Worm (Caenorhabditis elegans): ENCODE measurements around the gene cogc-6.
A peak's percentile ranks its signal among the peaks of the same experiment; 100 is the strongest.

The cogc-6 gene

DNA sequence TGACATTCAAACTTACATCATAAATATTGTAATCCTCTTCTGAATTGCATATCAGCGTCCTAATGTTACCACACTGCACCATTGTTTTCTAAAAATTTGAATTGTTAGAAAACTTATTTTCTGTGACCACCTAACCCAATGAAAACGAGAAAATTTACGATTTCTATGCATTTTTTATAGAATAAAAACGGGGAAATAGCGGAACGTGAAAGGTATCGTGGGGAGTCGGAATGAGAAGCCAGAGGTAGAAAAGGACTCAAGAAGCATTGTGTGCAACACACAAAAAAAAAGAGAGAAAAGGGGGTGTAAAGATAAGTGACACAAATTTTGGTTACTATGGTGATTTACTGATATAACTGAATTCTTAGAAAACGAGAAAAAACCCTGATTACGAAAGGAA lies 29.1 kb upstream of the cogc-6 start, which contains the start of gene C16D9.6:
TSS of gene C16D9.6 (minus strand) at position 101 of the 400 bp plus-strand sequence.
- no peak for TF ChIP-seq blmp-1 (tag; optimal IDR thresholded peaks at IDR 0.05; ENCODE audit: insufficient read depth)
- TF ChIP-seq ztf-11 (tag; optimal IDR thresholded peaks at IDR 0.05), result no peak
- TF ChIP-seq ztf-1 (GFP tag; conservative IDR thresholded peaks at IDR 0.05), result no peak
- no peak for TF ChIP-seq nhr-21 (tag; optimal IDR thresholded peaks at IDR 0.05)
- no peak for TF ChIP-seq nhr-10 (tag; optimal IDR thresholded peaks at IDR 0.05)
- TF ChIP-seq egl-27 (tag; optimal IDR thresholded peaks at IDR 0.05), result no peak
- TF ChIP-seq sma-3 (GFP tag; optimal IDR thresholded peaks at IDR 0.05), result no peak
- no peak for TF ChIP-seq unc-62 (GFP tag; optimal IDR thresholded peaks at IDR 0.05)

DNA sequence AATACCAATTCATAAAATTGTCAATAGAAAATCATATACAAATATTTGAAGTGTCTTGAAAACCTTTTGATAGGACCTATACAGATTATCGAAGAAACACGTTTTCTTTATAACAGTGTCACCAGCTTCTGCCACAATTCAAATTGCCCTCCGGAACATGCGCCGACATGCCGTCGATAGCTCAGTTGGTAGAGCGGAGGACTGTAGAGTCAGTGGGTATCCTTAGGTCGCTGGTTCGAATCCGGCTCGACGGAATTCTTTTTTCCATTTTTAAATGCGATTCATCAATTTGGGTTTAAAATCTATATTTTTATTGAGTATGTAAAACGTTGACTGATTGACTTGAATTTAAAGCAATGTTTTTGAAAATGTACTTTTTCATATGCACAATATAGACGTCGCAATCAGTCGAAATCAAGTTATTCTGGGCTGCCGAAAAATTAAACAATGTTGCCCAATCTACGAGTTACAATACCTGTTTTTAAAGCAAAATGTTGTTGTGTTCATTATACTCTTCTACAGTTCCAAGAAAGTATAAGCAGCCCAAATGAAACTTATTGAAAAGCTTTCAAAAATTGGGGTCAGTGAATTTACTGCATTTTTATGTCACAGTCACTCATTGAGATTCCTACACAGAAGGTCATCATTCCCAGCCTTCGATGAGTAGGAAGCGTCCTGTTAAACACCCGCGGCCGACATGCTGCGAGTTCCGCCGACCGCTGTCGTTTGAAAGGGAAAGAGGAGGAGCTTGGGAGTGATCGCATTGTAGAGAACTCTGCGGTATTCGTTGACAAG lies 26.4 kb upstream of the cogc-6 start:
- peak; percentile 30 for TF ChIP-seq nhr-237 (tag; optimal IDR thresholded peaks at IDR 0.05)
- TF ChIP-seq ceh-16 (tag; optimal IDR thresholded peaks at IDR 0.05), result peak; percentile 2
- peak; percentile 65 for TF ChIP-seq lin-13 (GFP tag; optimal IDR thresholded peaks at IDR 0.05)
- TF ChIP-seq aly-2 (tag; optimal IDR thresholded peaks at IDR 0.05), result no peak
- no peak for TF ChIP-seq nhr-11 (tag; optimal IDR thresholded peaks at IDR 0.05)
- peak; percentile 61 for TF ChIP-seq egl-27 (tag; optimal IDR thresholded peaks at IDR 0.05)
- no peak for TF ChIP-seq ceh-82 (tag; optimal IDR thresholded peaks at IDR 0.05)
- peak; percentile 51 for TF ChIP-seq nhr-129 (tag; optimal IDR thresholded peaks at IDR 0.05)
- peak; percentile 85 for TF ChIP-seq sma-9 (GFP tag; optimal IDR thresholded peaks at IDR 0.05)
- no peak for TF ChIP-seq sma-9 (tag; optimal IDR thresholded peaks at IDR 0.05)
- peak; percentile 3 for TF ChIP-seq nhr-77 (tag; optimal IDR thresholded peaks at IDR 0.05)
- TF ChIP-seq zag-1 (tag; optimal IDR thresholded peaks at IDR 0.05), result no peak
- no peak for TF ChIP-seq mbf-1 (tag; optimal IDR thresholded peaks at IDR 0.05)
- TF ChIP-seq sma-3 (GFP tag; optimal IDR thresholded peaks at IDR 0.05), result peak; percentile 92
- no peak for TF ChIP-seq peb-1 (tag; optimal IDR thresholded peaks at IDR 0.05)
- TF ChIP-seq C34F6.9 (tag; optimal IDR thresholded peaks at IDR 0.05), result peak; percentile 23
- peak; percentile 97 for TF ChIP-seq ama-1 (optimal IDR thresholded peaks at IDR 0.05)
- no peak for TF ChIP-seq ZK546.5 (tag; optimal IDR thresholded peaks at IDR 0.05)
- TF ChIP-seq mdl-1 (tag; optimal IDR thresholded peaks at IDR 0.05), result peak; percentile 17 to 42
- TF ChIP-seq sem-4 (tag; optimal IDR thresholded peaks at IDR 0.05), result peak; percentile 37
- no peak for TF ChIP-seq nhr-6 (tag; optimal IDR thresholded peaks at IDR 0.05)
- TF ChIP-seq nhr-23 (tag; optimal IDR thresholded peaks at IDR 0.05), result no peak
- no peak for TF ChIP-seq dmd-4 (tag; optimal IDR thresholded peaks at IDR 0.05)
- peak; percentile 77 for TF ChIP-seq nhr-21 (tag; optimal IDR thresholded peaks at IDR 0.05)
- peak; percentile 19 for TF ChIP-seq mab-5 (tag; optimal IDR thresholded peaks at IDR 0.05)
- TF ChIP-seq Y55F3AM.14 (GFP tag; optimal IDR thresholded peaks at IDR 0.05), result no peak
- TF ChIP-seq nhr-10 (tag; optimal IDR thresholded peaks at IDR 0.05), result no peak
- no peak for TF ChIP-seq elt-1 (tag; optimal IDR thresholded peaks at IDR 0.05)
- no peak for TF ChIP-seq lin-11 (tag; optimal IDR thresholded peaks at IDR 0.05)
- TF ChIP-seq fos-1 (tag; optimal IDR thresholded peaks at IDR 0.05), result peak; percentile 82
- TF ChIP-seq lsy-2 (tag; optimal IDR thresholded peaks at IDR 0.05), result peak; percentile 46 to 56
- peak; percentile 84 for TF ChIP-seq gmeb-1 (tag; optimal IDR thresholded peaks at IDR 0.05)
- TF ChIP-seq ztf-4 (tag; optimal IDR thresholded peaks at IDR 0.05), result peak; percentile 42
- no peak for TF ChIP-seq blmp-1 (tag; optimal IDR thresholded peaks at IDR 0.05; ENCODE audit: insufficient read depth)
- peak; percentile 78 for TF ChIP-seq crh-2 (tag; optimal IDR thresholded peaks at IDR 0.05)
- no peak for TF ChIP-seq nhr-12 (tag; optimal IDR thresholded peaks at IDR 0.05)
- peak; percentile 61 for TF ChIP-seq nhr-25 (tag; optimal IDR thresholded peaks at IDR 0.05)
- TF ChIP-seq unc-55 (GFP tag; optimal IDR thresholded peaks at IDR 0.05), result peak; percentile 10
- peak; percentile 98 for TF ChIP-seq snpc-4 (tag; optimal IDR thresholded peaks at IDR 0.05)
- TF ChIP-seq R02D3.7 (tag; optimal IDR thresholded peaks at IDR 0.05), result no peak
- no peak for TF ChIP-seq alr-1 (tag; optimal IDR thresholded peaks at IDR 0.05)
- no peak for TF ChIP-seq ztf-1 (GFP tag; conservative IDR thresholded peaks at IDR 0.05)
- no peak for TF ChIP-seq skn-1 (tag; optimal IDR thresholded peaks at IDR 0.05)
- peak; percentile 68 for TF ChIP-seq F13H6.1 (tag; optimal IDR thresholded peaks at IDR 0.05)
- no peak for TF ChIP-seq unc-39 (tag; optimal IDR thresholded peaks at IDR 0.05)
- no peak for TF ChIP-seq elt-3 (tag; optimal IDR thresholded peaks at IDR 0.05)
- no peak for TF ChIP-seq ztf-11 (tag; optimal IDR thresholded peaks at IDR 0.05)
- TF ChIP-seq lin-39 (tag; optimal IDR thresholded peaks at IDR 0.05), result no peak
- peak; percentile 3 for TF ChIP-seq unc-62 (GFP tag; optimal IDR thresholded peaks at IDR 0.05)
